Worm (Caenorhabditis elegans): ENCODE data around the gene mutd-1.

Gene mutd-1

DNA sequence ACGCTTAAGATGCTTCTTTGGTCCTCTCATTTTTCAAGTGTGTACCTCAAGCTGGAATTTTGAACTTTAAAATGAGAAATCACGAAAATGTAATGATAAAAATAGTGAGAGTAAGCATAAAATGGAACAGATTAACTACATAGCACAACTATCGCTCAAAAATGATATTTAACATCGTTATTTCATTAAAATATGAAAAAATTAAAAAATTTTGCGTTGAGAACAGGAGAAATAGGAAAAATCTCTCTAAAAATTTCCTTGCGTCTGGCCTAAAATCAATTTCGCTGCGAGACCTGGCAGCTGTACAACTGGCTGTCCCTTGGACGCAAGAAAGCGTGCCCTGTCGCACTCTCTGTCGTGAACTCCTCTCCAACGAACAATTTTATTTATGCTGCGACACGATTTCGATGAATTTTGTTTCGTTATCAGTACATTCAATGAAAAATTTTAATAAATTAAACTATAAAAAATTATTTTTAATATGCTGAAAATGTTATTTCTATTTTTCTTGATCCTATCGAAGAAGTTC lies 49.2 kb downstream of the mutd-1 start, which contains the start of gene rps-4 (continued):
- 0 out of 2 replicates have a peak, but pooled peaks have one; percentile 33 for TF ChIP-seq C06A6.2 (GFP tag; conservative IDR thresholded peaks at IDR 0.05)
- peak; percentile 71 for TF ChIP-seq lin-40 (tag; optimal IDR thresholded peaks at IDR 0.05)
- no peak for TF ChIP-seq lin-26 (GFP tag; IDR thresholded peaks at IDR 0.05)
- no peak for TF ChIP-seq nhr-27 (tag; optimal IDR thresholded peaks at IDR 0.05)
- no peak for TF ChIP-seq B0035.1 (tag; optimal IDR thresholded peaks at IDR 0.05)
- TF ChIP-seq xnd-1 (tag; optimal IDR thresholded peaks at IDR 0.05): no peak
- TF ChIP-seq egl-18 (GFP tag; IDR thresholded peaks at IDR 0.05): no peak
- TF ChIP-seq madf-10 (tag; optimal IDR thresholded peaks at IDR 0.05): peak; percentile 58
- TF ChIP-seq snpc-4 (GFP tag; optimal IDR thresholded peaks at IDR 0.05): peak; percentile 37
- TF ChIP-seq snpc-4 (tag; optimal IDR thresholded peaks at IDR 0.05): peak; percentile 60 to 88 (median 76)
- no peak for TF ChIP-seq mel-28 (tag; optimal IDR thresholded peaks at IDR 0.05; ENCODE audit: borderline replicate concordance)
- peak; percentile 84 for TF ChIP-seq ztf-18 (tag; optimal IDR thresholded peaks at IDR 0.05)
- TF ChIP-seq hlh-12 (tag; optimal IDR thresholded peaks at IDR 0.05): no peak
- no peak for TF ChIP-seq chd-7 (tag; optimal IDR thresholded peaks at IDR 0.05)
- TF ChIP-seq madf-3 (GFP tag; IDR thresholded peaks at IDR 0.05): peak; percentile 37; the same call in 1 of the 2 replicates
- TF ChIP-seq ztf-26 (tag; optimal IDR thresholded peaks at IDR 0.05): peak; percentile 19
- TF ChIP-seq tbx-9 (tag; optimal IDR thresholded peaks at IDR 0.05; ENCODE audit: borderline replicate concordance): no peak
- TF ChIP-seq snpc-1.1 (tag; optimal IDR thresholded peaks at IDR 0.05; ENCODE audit: insufficient read depth): peak; percentile 14
- TF ChIP-seq cebp-1 (GFP tag; IDR thresholded peaks at IDR 0.05): no peak
- TF ChIP-seq cebp-1 (tag; optimal IDR thresholded peaks at IDR 0.05): peak; percentile 77
- peak; percentile 56; the same call in 1 of the 2 replicates for TF ChIP-seq K11D2.4 (GFP tag; IDR thresholded peaks at IDR 0.05)
- TF ChIP-seq dpff-1 (tag; optimal IDR thresholded peaks at IDR 0.05): no peak
- TF ChIP-seq ztf-25 (GFP tag; IDR thresholded peaks at IDR 0.05): no peak
- TF ChIP-seq mes-4 (tag; optimal IDR thresholded peaks at IDR 0.05): no peak
- no peak for TF ChIP-seq ztf-6 (GFP tag; IDR thresholded peaks at IDR 0.05)
- TF ChIP-seq F57A8.1 (GFP tag; optimal IDR thresholded peaks at IDR 0.05): no peak
- TF ChIP-seq gei-17 (GFP tag; optimal IDR thresholded peaks at IDR 0.05): no peak
- TF ChIP-seq pbrm-1 (GFP tag; IDR thresholded peaks at IDR 0.05): peak; percentile 79
- TF ChIP-seq D2030.7 (GFP tag; IDR thresholded peaks at IDR 0.05): peak; percentile 64
- no peak for TF ChIP-seq rec-8 (tag; optimal IDR thresholded peaks at IDR 0.05)
- TF ChIP-seq attf-3 (GFP tag; conservative IDR thresholded peaks at IDR 0.05): peak; percentile 68
- TF ChIP-seq T26A5.8 (tag; optimal IDR thresholded peaks at IDR 0.05): no peak
- no peak for TF ChIP-seq ceh-79 (tag; optimal IDR thresholded peaks at IDR 0.05)
- TF ChIP-seq tlf-1 (GFP tag; optimal IDR thresholded peaks at IDR 0.05): peak; percentile 73
- TF ChIP-seq ekl-4 (GFP tag; IDR thresholded peaks at IDR 0.05): peak; percentile 24; the same call in 1 of the 2 replicates
- TF ChIP-seq Y56A3A.18 (GFP tag; IDR thresholded peaks at IDR 0.05): no peak
- TF ChIP-seq F49E8.2 (tag; optimal IDR thresholded peaks at IDR 0.05; ENCODE audit: insufficient read depth): peak; percentile 74
- no peak for TF ChIP-seq atf-7 (tag; optimal IDR thresholded peaks at IDR 0.05)
- TF ChIP-seq Y95B8A.8 (GFP tag; IDR thresholded peaks at IDR 0.05): no peak
- peak; percentile 94 for TF ChIP-seq F33H1.4 (GFP tag; IDR thresholded peaks at IDR 0.05)
- peak; percentile 8 for TF ChIP-seq unc-130 (GFP tag; optimal IDR thresholded peaks at IDR 0.05)
- no peak for TF ChIP-seq ama-1 (optimal IDR thresholded peaks at IDR 0.05)
- no peak for TF ChIP-seq ama-1 (GFP tag; optimal IDR thresholded peaks at IDR 0.05)
- TF ChIP-seq F52B5.7 (tag; optimal IDR thresholded peaks at IDR 0.05): no peak
- TF ChIP-seq T07F8.4 (tag; optimal IDR thresholded peaks at IDR 0.05): no peak
- TF ChIP-seq unc-62 (GFP tag; optimal IDR thresholded peaks at IDR 0.05): no peak
- no peak for TF ChIP-seq lsy-27 (tag; optimal IDR thresholded peaks at IDR 0.05; ENCODE audit: borderline replicate concordance, insufficient read depth)
- no peak for TF ChIP-seq sdz-38 (tag; optimal IDR thresholded peaks at IDR 0.05)
- no peak for TF ChIP-seq nfya-1 (tag; optimal IDR thresholded peaks at IDR 0.05; ENCODE audit: borderline replicate concordance, insufficient read depth)
